Worm (Caenorhabditis elegans) whole organism, L3 larva: ENCODE data around the gene rad-23.

Experiments
- ZK546.5 ChIP-seq: sonication (generic microtip); optimal IDR thresholded peaks from 2 replicates; lab custom pipeline; 2017; ENCODE audit warnings: missing biosample characterization, missing genetic modification characterization
- aly-2 ChIP-seq: fragments of 150-350 bp; optimal IDR thresholded peaks from 2 replicates; lab custom pipeline; 2014; ENCODE audit warnings: missing biosample characterization, missing genetic modification characterization
- ceh-16 ChIP-seq: sonication (generic microtip); optimal IDR thresholded peaks from 2 replicates; lab custom pipeline; 2017; ENCODE audit warnings: missing biosample characterization, missing genetic modification characterization
- ceh-28 ChIP-seq: fragments of 150-350 bp; optimal IDR thresholded peaks from 2 replicates; lab custom pipeline; 2014; ENCODE audit warnings: missing biosample characterization, missing genetic modification reagents, missing genetic modification characterization
- ceh-82 ChIP-seq: fragments of 150-350 bp; optimal IDR thresholded peaks from 2 replicates; lab custom pipeline; 2014; ENCODE audit warnings: missing biosample characterization, missing genetic modification characterization
- daf-12 ChIP-seq: fragments of 150-350 bp; optimal IDR thresholded peaks from 2 replicates; lab custom pipeline; 2014; ENCODE audit warnings: missing biosample characterization, missing genetic modification reagents, missing genetic modification characterization
- egl-27 ChIP-seq: sonication (generic microtip); optimal IDR thresholded peaks from 4 replicates; lab custom pipeline; 2017; ENCODE audit warnings: missing biosample characterization, missing genetic modification reagents, missing genetic modification characterization
- egl-5 ChIP-seq: fragments of 150-350 bp; optimal IDR thresholded peaks from 2 replicates; lab custom pipeline; 2017; ENCODE audit warnings: missing biosample characterization, missing genetic modification reagents, missing genetic modification characterization, inconsistent platforms
- elt-1 ChIP-seq: fragments of 150-350 bp; optimal IDR thresholded peaks from 2 replicates; lab custom pipeline; 2014; ENCODE audit warnings: missing biosample characterization, missing genetic modification characterization
- elt-2 ChIP-seq: sonication (generic microtip); optimal IDR thresholded peaks from 2 replicates; lab custom pipeline; 2016; ENCODE audit warnings: missing genetic modification reagents, mild to moderate bottlenecking, missing genetic modification characterization, missing compliant biosample characterization
- elt-3 ChIP-seq, 3 experiments: fragments of 150-350 bp in 1 of 3; sonication (generic microtip) in 2 of 3; optimal IDR thresholded peaks; 2 replicates in 2 of 3; 4 replicates in 1 of 3; lab custom pipeline; 2014 to 2017; ENCODE audit warnings: missing biosample characterization in 3 of 3, missing genetic modification characterization in 3 of 3
- fkh-2 ChIP-seq: fragments of 150-350 bp; optimal IDR thresholded peaks from 2 replicates; lab custom pipeline; 2014; ENCODE audit warnings: missing biosample characterization, missing genetic modification reagents, missing genetic modification characterization
- fos-1 ChIP-seq: fragments of 150-350 bp; optimal IDR thresholded peaks from 2 replicates; lab custom pipeline; 2014; ENCODE audit warnings: missing biosample characterization, missing genetic modification characterization
- hmg-11 ChIP-seq: sonication (generic microtip); optimal IDR thresholded peaks from 2 replicates; lab custom pipeline; 2016; ENCODE audit warnings: missing genetic modification characterization, missing compliant biosample characterization
- jun-1 ChIP-seq: fragments of 150-350 bp; optimal IDR thresholded peaks from 2 replicates; lab custom pipeline; 2014; ENCODE audit warnings: missing biosample characterization, missing genetic modification reagents, missing genetic modification characterization
- lin-39 ChIP-seq: fragments of 150-350 bp; optimal IDR thresholded peaks from 2 replicates; lab custom pipeline; 2018; ENCODE audit warnings: missing biosample characterization, missing genetic modification reagents, missing genetic modification characterization
- lsy-12 ChIP-seq: sonication (generic microtip); optimal IDR thresholded peaks from 2 replicates; lab custom pipeline; 2016; ENCODE audit warnings: mild to moderate bottlenecking, missing genetic modification characterization, missing compliant biosample characterization
- mdl-1 ChIP-seq: fragments of 150-350 bp; optimal IDR thresholded peaks from 2 replicates; lab custom pipeline; 2014; ENCODE audit warnings: missing biosample characterization, missing genetic modification characterization
- mml-1 ChIP-seq: fragments of 150-350 bp; sonication (generic microtip); optimal IDR thresholded peaks from 3 replicates; lab custom pipeline; 2014; ENCODE audit warnings: missing biosample characterization, missing genetic modification characterization
- nhr-12 ChIP-seq: fragments of 150-350 bp; optimal IDR thresholded peaks from 2 replicates; lab custom pipeline; 2014; ENCODE audit warnings: missing biosample characterization, missing genetic modification characterization
- nhr-23 ChIP-seq: fragments of 150-350 bp; optimal IDR thresholded peaks from 2 replicates; lab custom pipeline; 2014; ENCODE audit warnings: missing biosample characterization, missing genetic modification reagents, missing genetic modification characterization
- nhr-28 ChIP-seq: fragments of 150-350 bp; optimal IDR thresholded peaks from 2 replicates; lab custom pipeline; 2014; ENCODE audit warnings: missing biosample characterization, missing genetic modification characterization
- nhr-43 ChIP-seq: sonication (generic microtip); optimal IDR thresholded peaks from 2 replicates; lab custom pipeline; 2016; ENCODE audit warnings: mild to moderate bottlenecking, missing genetic modification characterization, missing compliant biosample characterization; ENCODE audit not compliant: poor library complexity, severe bottlenecking
- nhr-67 ChIP-seq: fragments of 150-350 bp; optimal IDR thresholded peaks from 2 replicates; lab custom pipeline; 2014; ENCODE audit warnings: missing biosample characterization, missing genetic modification characterization
- nhr-76 ChIP-seq: fragments of 150-350 bp; sonication (generic microtip); optimal IDR thresholded peaks from 5 replicates; lab custom pipeline; 2014; ENCODE audit warnings: missing biosample characterization, missing genetic modification characterization
- pha-4 ChIP-seq: fragments of 150-350 bp; optimal IDR thresholded peaks from 2 replicates; lab custom pipeline; 2014; ENCODE audit warnings: missing biosample characterization, missing genetic modification reagents, missing genetic modification characterization
- pqm-1 ChIP-seq: fragments of 150-350 bp; optimal IDR thresholded peaks from 2 replicates; lab custom pipeline; 2017; ENCODE audit warnings: missing biosample characterization, missing genetic modification characterization, inconsistent platforms
- sea-2 ChIP-seq: fragments of 150-350 bp; sonication (generic microtip); optimal IDR thresholded peaks from 4 replicates; lab custom pipeline; 2014; ENCODE audit warnings: missing biosample characterization, missing genetic modification reagents, missing genetic modification characterization
- skn-1 ChIP-seq: fragments of 150-350 bp; optimal IDR thresholded peaks from 2 replicates; lab custom pipeline; 2014; ENCODE audit warnings: missing biosample characterization, missing genetic modification characterization
- snpc-4 ChIP-seq: fragments of 150-350 bp; optimal IDR thresholded peaks from 2 replicates; lab custom pipeline; 2014; ENCODE audit warnings: missing biosample characterization, missing genetic modification characterization
- unc-39 ChIP-seq: sonication (generic microtip); optimal IDR thresholded peaks from 4 replicates; lab custom pipeline; 2017; ENCODE audit warnings: missing biosample characterization, missing genetic modification characterization
- unc-62 ChIP-seq: fragments of 150-350 bp; sonication (generic microtip); optimal IDR thresholded peaks from 4 replicates; lab custom pipeline; 2014; ENCODE audit warnings: missing biosample characterization, missing genetic modification reagents, missing genetic modification characterization
- zag-1 ChIP-seq: fragments of 150-350 bp; optimal IDR thresholded peaks from 2 replicates; lab custom pipeline; 2014; ENCODE audit warnings: missing biosample characterization, missing genetic modification characterization
- ztf-11 ChIP-seq: fragments of 150-350 bp; optimal IDR thresholded peaks from 2 replicates; lab custom pipeline; 2014; ENCODE audit warnings: missing biosample characterization, missing genetic modification characterization

rad-23 gene

ce11 chrII:11658854-11659253 lies 6.3 kb upstream of the rad-23 start:
- TF ChIP-seq daf-12 (tag; lab: Kevin White, UChicago): no peak
- no peak for TF ChIP-seq ztf-11 (tag; lab: Kevin White, UChicago)
- no peak for TF ChIP-seq jun-1
- no peak for TF ChIP-seq ceh-28 (tag; lab: Kevin White, UChicago)
- TF ChIP-seq elt-3 (tag; optimal IDR thresholded peaks at IDR 0.05; lab: Kevin White, UChicago): no peak
- TF ChIP-seq mdl-1 (tag; lab: Kevin White, UChicago): no peak
- TF ChIP-seq lin-39 (tag; lab: Kevin White, UChicago): no peak

ce11 chrII:11657079-11657478 lies 4.5 kb upstream of the rad-23 start, which contains the start of gene nep-1:
Gene nep-1 (minus strand): TSS chrII:11657179.
- TF ChIP-seq nhr-12 (no peak), nhr-23 (tag; lab: Kevin White, UChicago) (peak; percentile 13), zag-1 (tag; lab: Kevin White, UChicago) (no peak)

- TF ChIP-seq mml-1 (tag; lab: Kevin White, UChicago) (no peak), egl-5 (tag; lab: Kevin White, UChicago) (no peak), nhr-76 (tag; lab: Kevin White, UChicago) (no peak), unc-62 (GFP tag; lab: Kevin White, UChicago) (no peak), unc-39 (tag; lab: Kevin White, UChicago) (no peak), sea-2 (no peak), nhr-43 (tag; lab: Kevin White, UChicago) (no peak), skn-1 (tag; lab: Kevin White, UChicago) (no peak), fos-1 (tag; lab: Kevin White, UChicago) (no peak), nhr-23 (tag; lab: Kevin White, UChicago) (no peak), nhr-28 (tag; lab: Kevin White, UChicago) (no peak), elt-1 (tag; lab: Kevin White, UChicago) (no peak), lsy-12 (tag; lab: Kevin White, UChicago) (no peak), ZK546.5 (tag; lab: Kevin White, UChicago) (no peak), nhr-67 (no peak), ztf-11 (tag; lab: Kevin White, UChicago) (no peak), ceh-16 (tag; lab: Kevin White, UChicago) (no peak)
These were observed 404 bp downstream of the rad-23 start for ce11 chrII:11652125-11652524.

ce11 chrII:11650975-11651588 lies 1.4 kb downstream of the rad-23 start, which contains the start of gene coa-7:
Gene coa-7 (minus strand): TSS chrII:11651148.
- TF ChIP-seq ZK546.5 (tag; lab: Kevin White, UChicago): no peak
- TF ChIP-seq lin-39 (tag; lab: Kevin White, UChicago): no peak
- no peak for TF ChIP-seq unc-39 (tag; lab: Kevin White, UChicago)
- TF ChIP-seq ceh-82: no peak
- TF ChIP-seq nhr-43 (tag; lab: Kevin White, UChicago): peak; percentile 38
- TF ChIP-seq elt-2 (tag; lab: Kevin White, UChicago): peak; percentile 20
- peak; percentile 44 for TF ChIP-seq aly-2 (tag; lab: Kevin White, UChicago)
- TF ChIP-seq, all 47 proteins: peak for 3

- TF ChIP-seq pha-4 (tag; lab: Kevin White, UChicago): peak; percentile 77
- TF ChIP-seq jun-1: peak; percentile 4
- TF ChIP-seq egl-27 (tag; lab: Kevin White, UChicago): no peak
- no peak for TF ChIP-seq lin-39 (tag; lab: Kevin White, UChicago)
- TF ChIP-seq elt-2 (tag; lab: Kevin White, UChicago): peak; percentile 19
- no peak for TF ChIP-seq fos-1 (tag; lab: Kevin White, UChicago)
- TF ChIP-seq fkh-2 (tag; lab: Kevin White, UChicago): no peak
- no peak for TF ChIP-seq nhr-43 (tag; lab: Kevin White, UChicago)
- no peak for TF ChIP-seq elt-1 (tag; lab: Kevin White, UChicago)
- TF ChIP-seq sea-2: no peak
- TF ChIP-seq snpc-4 (tag; lab: Kevin White, UChicago): no peak
- no peak for TF ChIP-seq egl-5 (tag; lab: Kevin White, UChicago)
- TF ChIP-seq hmg-11 (tag; lab: Kevin White, UChicago): no peak
- TF ChIP-seq pqm-1 (tag; lab: Kevin White, UChicago): no peak
- TF ChIP-seq, all 47 proteins: peak for 3
These were observed 3.3 kb downstream of the rad-23 start for ce11 chrII:11649239-11649638.
